Worm (Caenorhabditis elegans): ENCODE measurements around the gene F37C12.10.

Gene F37C12.10

DNA sequence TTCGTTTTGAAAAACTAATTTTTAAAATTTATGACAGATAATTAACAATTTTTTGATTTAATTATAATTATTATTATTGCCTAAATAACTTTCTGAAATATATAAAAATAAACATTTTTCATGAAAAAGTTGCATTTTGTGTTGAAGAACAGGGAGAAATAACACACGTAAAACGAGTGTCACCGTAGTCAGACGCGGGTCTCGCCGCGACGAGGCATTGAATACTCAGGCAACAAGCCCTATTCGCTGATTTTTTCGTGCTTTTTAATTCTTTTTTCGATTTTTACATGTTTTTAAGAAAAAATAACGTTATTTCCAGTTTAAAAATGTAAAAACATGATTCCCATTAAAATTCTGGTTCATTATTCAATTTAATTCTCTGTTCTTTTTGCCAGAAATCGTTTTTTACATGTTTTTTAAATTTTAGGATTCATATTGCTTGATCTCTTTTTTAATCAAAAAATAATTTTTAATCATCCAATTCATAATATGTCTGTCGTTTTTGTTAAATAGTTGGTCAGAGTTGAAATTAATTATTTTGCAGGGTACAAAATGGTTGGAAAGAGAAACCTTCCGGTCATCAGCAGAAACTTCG, 19.8 kb upstream of the F37C12.10 start, which contains the start of gene rpl-6 (continued):
- TF ChIP-seq unc-62 (GFP tag; optimal IDR thresholded peaks at IDR 0.05 in 1 of 2) (no peak), unc-62 (tag; optimal IDR thresholded peaks at IDR 0.05) (no peak), T26A8.4 (GFP tag; IDR thresholded peaks at IDR 0.05) (peak; percentile 76), aha-1 (tag) (peak; percentile 99), nhr-10 (tag; optimal IDR thresholded peaks at IDR 0.05) (no peak), unc-130 (GFP tag; optimal IDR thresholded peaks at IDR 0.05) (peak; percentile 41), zip-2 (tag; optimal IDR thresholded peaks at IDR 0.05) (peak; percentile 38), ztf-11 (tag; optimal IDR thresholded peaks at IDR 0.05) (no peak), dmd-8 (GFP tag; IDR thresholded peaks at IDR 0.05) (no peak), rbr-2 (tag; optimal IDR thresholded peaks at IDR 0.05) (peak; percentile 79), dmd-6 (GFP tag; IDR thresholded peaks at IDR 0.05) (peak; percentile 60), unc-39 (tag; optimal IDR thresholded peaks at IDR 0.05) (no peak), ceh-32 (tag; optimal IDR thresholded peaks at IDR 0.05; ENCODE audit: poor library complexity) (no peak), tra-1 (GFP tag; IDR thresholded peaks at IDR 0.05) (peak; percentile 20; the same call in 1 of the 2 replicates), egl-43 (GFP tag; IDR thresholded peaks at IDR 0.05) (no peak), daf-19 (GFP tag; conservative IDR thresholded peaks at IDR 0.05) (peak; percentile 37; the same call in 1 of the 2 replicates), hlh-30 (tag; optimal IDR thresholded peaks at IDR 0.05; ENCODE audit: insufficient read depth) (peak; percentile 88), tag-97 (GFP tag; IDR thresholded peaks at IDR 0.05) (no peak), dmd-9 (GFP tag; IDR thresholded peaks at IDR 0.05) (peak; percentile 85), nhr-28 (tag; optimal IDR thresholded peaks at IDR 0.05) (peak; percentile 88), daf-8 (GFP tag; IDR thresholded peaks at IDR 0.05) (no peak), R02D3.7 (tag; optimal IDR thresholded peaks at IDR 0.05) (no peak), set-16 (GFP tag; IDR thresholded peaks at IDR 0.05) (no peak), cey-2 (tag; optimal IDR thresholded peaks at IDR 0.05; ENCODE audit: borderline replicate concordance, insufficient read depth) (no peak), ceh-62 (tag; optimal IDR thresholded peaks at IDR 0.05) (no peak), lin-38 (GFP tag; IDR thresholded peaks at IDR 0.05) (peak; percentile 82), fos-1 (tag; optimal IDR thresholded peaks at IDR 0.05) (no peak), dve-1 (tag; optimal IDR thresholded peaks at IDR 0.05; ENCODE audit: insufficient read depth) (peak; percentile 86), lin-13 (GFP tag; optimal IDR thresholded peaks at IDR 0.05) (peak; percentile 77), madf-9 (GFP tag; conservative IDR thresholded peaks at IDR 0.05) (no peak), dpl-1 (GFP tag; optimal IDR thresholded peaks at IDR 0.05) (peak; percentile 88), snpc-1.2 (GFP tag; IDR thresholded peaks at IDR 0.05) (no peak), nhr-102 (tag; optimal IDR thresholded peaks at IDR 0.05) (peak; percentile 82), daf-12 (tag; optimal IDR thresholded peaks at IDR 0.05) (no peak), hif-1 (tag; optimal IDR thresholded peaks at IDR 0.05) (peak in 1 of 2 experiments; percentile 82), T20F7.1 (GFP tag; optimal IDR thresholded peaks at IDR 0.05) (peak; percentile 87), ceh-20 (GFP tag; IDR thresholded peaks at IDR 0.05) (peak; percentile 27; the same call in 1 of the 2 replicates), saeg-2 (GFP tag; IDR thresholded peaks at IDR 0.05) (no peak), duxl-1 (tag; optimal IDR thresholded peaks at IDR 0.05; ENCODE audit: poor library complexity) (peak; percentile 64), lin-39 (tag; optimal IDR thresholded peaks at IDR 0.05) (no peak), madf-5 (GFP tag; IDR thresholded peaks at IDR 0.05) (no peak), hlh-11 (tag; optimal IDR thresholded peaks at IDR 0.05) (peak; percentile 74), vab-7 (GFP tag; IDR thresholded peaks at IDR 0.05) (no peak), zag-1 (tag; optimal IDR thresholded peaks at IDR 0.05) (no peak), F26F4.8 (GFP tag; conservative IDR thresholded peaks at IDR 0.05) (no peak), sdz-12 (GFP tag; optimal IDR thresholded peaks at IDR 0.05) (no peak), lir-3 (tag; optimal IDR thresholded peaks at IDR 0.05) (no peak), nhr-25 (tag; optimal IDR thresholded peaks at IDR 0.05; ENCODE audit: borderline replicate concordance, insufficient read depth) (peak; percentile 62), ceh-82 (tag; optimal IDR thresholded peaks at IDR 0.05) (no peak), spr-1 (tag; optimal IDR thresholded peaks at IDR 0.05) (peak; percentile 56)
